Worm (Caenorhabditis elegans): ENCODE data around the gene Y53F4B.24.

Y53F4B.24 gene

DNA sequence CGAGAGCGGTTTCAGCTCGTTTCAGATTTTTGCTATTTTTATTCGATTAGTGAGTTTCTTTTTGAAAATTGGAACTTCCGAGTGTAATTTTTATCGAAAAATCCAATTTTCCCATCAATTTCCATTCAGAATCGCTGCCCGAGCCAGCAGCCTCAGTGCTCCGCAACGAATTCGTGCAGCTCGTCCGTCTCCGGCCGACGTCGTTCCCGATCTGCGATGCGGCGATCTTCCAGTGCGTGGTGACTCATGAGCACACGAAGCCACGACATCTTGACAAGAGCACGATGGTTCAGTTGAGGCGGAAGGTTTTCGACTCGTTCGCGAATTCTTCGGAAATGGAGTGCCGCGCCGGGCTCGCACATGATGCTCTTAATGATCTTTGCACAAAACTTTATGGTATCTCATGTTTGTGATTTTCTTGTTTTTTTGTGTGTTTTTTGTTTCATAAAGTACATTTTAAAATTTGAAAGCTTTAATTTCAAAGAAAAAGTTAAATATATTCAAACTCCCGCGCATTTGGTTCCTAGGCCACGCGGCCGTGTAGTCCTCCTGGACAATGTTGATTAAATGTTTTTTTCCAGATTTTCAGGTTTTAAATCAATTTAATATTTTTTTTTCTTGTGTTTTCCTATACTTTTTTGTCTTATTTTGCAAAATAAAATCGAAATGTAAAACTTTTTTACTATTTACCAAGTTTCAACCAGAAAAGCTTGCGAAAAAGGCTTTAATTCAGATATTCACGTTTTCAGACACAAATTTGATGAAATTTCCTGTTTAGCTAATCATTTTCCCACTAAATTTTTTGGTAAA lies 44.9 kb downstream of the Y53F4B.24 start (continued):
- TF ChIP-seq him-1 (tag; optimal IDR thresholded peaks at IDR 0.05), result no peak
- no peak for TF ChIP-seq T26A5.8 (tag; optimal IDR thresholded peaks at IDR 0.05)
- TF ChIP-seq sptf-2 (GFP tag; optimal IDR thresholded peaks at IDR 0.05), result no peak
- TF ChIP-seq gei-17 (GFP tag; optimal IDR thresholded peaks at IDR 0.05), result no peak

DNA sequence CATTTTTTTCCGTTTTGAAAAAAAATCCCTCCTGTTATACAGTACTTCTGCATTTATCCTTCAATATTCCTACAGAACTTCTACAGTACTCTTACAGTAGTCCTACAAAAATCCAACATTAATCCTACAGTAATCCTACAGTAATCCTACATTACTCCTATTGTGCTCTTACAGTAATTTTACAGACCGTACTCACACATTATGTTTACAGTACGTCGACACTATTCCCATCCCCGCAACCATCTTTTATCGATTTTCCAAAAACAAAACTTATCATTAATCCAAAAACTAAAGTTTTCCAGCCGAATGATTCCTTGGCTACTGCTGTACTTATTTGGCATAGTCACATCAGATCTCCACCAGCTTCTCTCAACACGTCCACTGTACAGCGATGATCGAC lies 50.1 kb downstream of the Y53F4B.24 start, which contains the start of gene Y53F4B.20:
Gene Y53F4B.20, plus strand, starts transcription at position 301 of the 400 bp plus-strand sequence.
- TF ChIP-seq C06A6.2 (GFP tag; conservative IDR thresholded peaks at IDR 0.05) (no peak), F39B2.1 (GFP tag; IDR thresholded peaks at IDR 0.05) (no peak), lin-35 (GFP tag; optimal IDR thresholded peaks at IDR 0.05) (no peak)

All from whole organism, young adult.